Worm (Caenorhabditis elegans) whole organism, L4 larva: ENCODE results near the gene best-18.

Experiments
- F49E8.2 ChIP-seq: sonication (generic microtip); optimal IDR thresholded peaks from 2 replicates; lab custom pipeline; 2016; ENCODE audit warnings: missing compliant biosample characterization, mild to moderate bottlenecking, missing genetic modification characterization, borderline replicate concordance
- T20F7.1 ChIP-seq: fragments of 200-800 bp; sonication (Bioruptor generic); optimal IDR thresholded peaks from 2 replicates; lab custom pipeline; 2018; ENCODE audit warnings: mild to moderate bottlenecking, missing genetic modification characterization, missing compliant biosample characterization
- T26A8.4 ChIP-seq: fragments of 200-800 bp; sonication (Bioruptor generic); IDR thresholded peaks from 2 replicates; pipeline ENCODE4 v1.3.6; 2022; ENCODE audit warnings: missing genetic modification characterization, missing compliant biosample characterization
- Y105C5A.15 ChIP-seq: fragments of 200-800 bp; sonication (Bioruptor generic); IDR thresholded peaks from 2 replicates; pipeline ENCODE4 v1.3.6; 2022; ENCODE audit warnings: missing genetic modification characterization, missing compliant biosample characterization
- Y5F2A.4 ChIP-seq: fragments of 200-800 bp; sonication (Bioruptor generic); optimal IDR thresholded peaks from 2 replicates; lab custom pipeline; 2018; ENCODE audit warnings: mild to moderate bottlenecking, missing genetic modification characterization, missing compliant biosample characterization
- Y75B8A.6 ChIP-seq: fragments of 200-800 bp; sonication (Bioruptor generic); IDR thresholded peaks from 2 replicates; pipeline ENCODE4 v1.3.6; 2022; ENCODE audit warnings: missing genetic modification reagents, missing genetic modification characterization, missing compliant biosample characterization
- ZK337.2 ChIP-seq: fragments of 200-800 bp; sonication (Bioruptor generic); IDR thresholded peaks from 2 replicates; pipeline ENCODE4 v1.3.6; 2022; ENCODE audit warnings: missing genetic modification reagents, missing genetic modification characterization, missing compliant biosample characterization
- arid-1 ChIP-seq: fragments of 200-800 bp; sonication (Bioruptor generic); conservative IDR thresholded peaks from 2 replicates; pipeline ENCODE4 v1.3.6; 2022; ENCODE audit warnings: missing genetic modification reagents, missing genetic modification characterization, missing compliant biosample characterization
- ceh-44 ChIP-seq: fragments of 200-800 bp; sonication (Bioruptor generic); IDR thresholded peaks from 2 replicates; pipeline ENCODE4 v1.3.6; 2022; ENCODE audit warnings: missing genetic modification reagents, missing genetic modification characterization, missing compliant biosample characterization
- ceh-82 ChIP-seq: sonication (generic microtip); optimal IDR thresholded peaks from 2 replicates; lab custom pipeline; 2017; ENCODE audit warnings: missing biosample characterization, missing genetic modification characterization
- cey-2 ChIP-seq: sonication (generic microtip); optimal IDR thresholded peaks from 3 replicates; lab custom pipeline; 2017; ENCODE audit warnings: missing genetic modification characterization, mild to moderate bottlenecking, missing compliant biosample characterization, antibody characterized with exemption, borderline replicate concordance; ENCODE audit not compliant: insufficient read depth
- daf-16 ChIP-seq, 3 experiments: sonication (generic microtip); optimal IDR thresholded peaks; 2 replicates each; lab custom pipeline; 2016 to 2017; ENCODE audit warnings: missing genetic modification characterization in 3 of 3, missing genetic modification reagents in 3 of 3, mild to moderate bottlenecking in 2 of 3, missing compliant biosample characterization in 2 of 3, missing biosample characterization in 1 of 3, moderate library complexity in 1 of 3
- dmd-6 ChIP-seq: fragments of 200-800 bp; sonication (Bioruptor generic); IDR thresholded peaks from 2 replicates; pipeline ENCODE4 v1.3.6; 2022; ENCODE audit warnings: missing genetic modification reagents, missing genetic modification characterization, missing compliant biosample characterization
- dmd-8 ChIP-seq: fragments of 200-800 bp; sonication (Bioruptor generic); IDR thresholded peaks from 2 replicates; pipeline ENCODE4 v1.3.6; 2022; ENCODE audit warnings: missing genetic modification characterization, missing compliant biosample characterization
- duxl-1 ChIP-seq: sonication (generic microtip); optimal IDR thresholded peaks from 2 replicates; lab custom pipeline; 2016; ENCODE audit warnings: mild to moderate bottlenecking, missing genetic modification characterization, moderate library complexity, missing compliant biosample characterization; ENCODE audit not compliant: poor library complexity
- egl-27 ChIP-seq: sonication (generic microtip); optimal IDR thresholded peaks from 3 replicates; lab custom pipeline; 2017; ENCODE audit warnings: missing biosample characterization, missing genetic modification reagents, missing genetic modification characterization
- hif-1 ChIP-seq, 2 experiments: sonication (generic microtip); optimal IDR thresholded peaks; 2 replicates each; lab custom pipeline; 2016 to 2017; ENCODE audit warnings: missing compliant biosample characterization in 2 of 2, missing genetic modification characterization in 2 of 2, missing genetic modification reagents in 2 of 2, missing genotype in 2 of 2, mild to moderate bottlenecking in 1 of 2
- hlh-30 ChIP-seq: sonication (generic microtip); optimal IDR thresholded peaks from 2 replicates; lab custom pipeline; 2017; ENCODE audit warnings: antibody characterized with exemption, mild to moderate bottlenecking, missing genetic modification characterization, missing compliant biosample characterization; ENCODE audit not compliant: insufficient read depth
- lim-7 ChIP-seq: fragments of 200-800 bp; sonication (Bioruptor generic); IDR thresholded peaks from 2 replicates; pipeline ENCODE4 v1.3.6; 2022; ENCODE audit warnings: missing genetic modification characterization, missing compliant biosample characterization
- lin-1 ChIP-seq: fragments of 200-800 bp; sonication (Bioruptor generic); IDR thresholded peaks from 2 replicates; pipeline ENCODE4 v1.3.6; 2022; ENCODE audit warnings: missing genetic modification reagents, missing genetic modification characterization, missing compliant biosample characterization
- lin-15B ChIP-seq: fragments of 150-350 bp; sonication (generic microtip); optimal IDR thresholded peaks from 3 replicates; lab custom pipeline; 2014; ENCODE audit warnings: missing biosample characterization, missing genetic modification characterization
- lin-38 ChIP-seq: fragments of 200-800 bp; sonication (Bioruptor generic); IDR thresholded peaks from 2 replicates; pipeline ENCODE4 v1.3.6; 2022; ENCODE audit warnings: missing genetic modification reagents, missing genetic modification characterization, missing compliant biosample characterization
- lin-39 ChIP-seq: fragments of 150-350 bp; optimal IDR thresholded peaks from 2 replicates; lab custom pipeline; 2014; ENCODE audit warnings: missing biosample characterization, missing genetic modification reagents, missing genetic modification characterization
- madf-5 ChIP-seq, 2 experiments: fragments of 200-800 bp; sonication (Bioruptor generic); IDR thresholded peaks; 2 replicates each; pipeline ENCODE4 v1.3.6; 2022; ENCODE audit warnings: missing compliant biosample characterization in 2 of 2, missing genetic modification characterization in 2 of 2
- mdl-1 ChIP-seq, 2 experiments: fragments of 150-350 bp in 1 of 2; sonication (generic microtip) in 1 of 2; optimal IDR thresholded peaks; 2 replicates each; lab custom pipeline; 2014 to 2017; ENCODE audit warnings: missing biosample characterization in 2 of 2, missing genetic modification characterization in 2 of 2
- mdt-29 ChIP-seq: fragments of 200-800 bp; sonication (Bioruptor generic); IDR thresholded peaks from 2 replicates; pipeline ENCODE4 v1.3.6; 2022; ENCODE audit warnings: missing genetic modification reagents, missing genetic modification characterization, missing compliant biosample characterization
- mxl-2 ChIP-seq: fragments of 200-800 bp; sonication (Bioruptor generic); conservative IDR thresholded peaks from 2 replicates; pipeline ENCODE4 v1.3.6; 2022; ENCODE audit warnings: missing genetic modification reagents, missing genetic modification characterization, missing compliant biosample characterization
- mxl-3 ChIP-seq: fragments of 200-800 bp; sonication (Bioruptor generic); optimal IDR thresholded peaks from 2 replicates; lab custom pipeline; 2018; ENCODE audit warnings: mild to moderate bottlenecking, missing genetic modification characterization, missing compliant biosample characterization
- nhr-102 ChIP-seq: sonication (generic microtip); optimal IDR thresholded peaks from 2 replicates; lab custom pipeline; 2016; ENCODE audit warnings: mild to moderate bottlenecking, missing genetic modification characterization, moderate library complexity, missing compliant biosample characterization
- nhr-11 ChIP-seq: fragments of 150-350 bp; optimal IDR thresholded peaks from 2 replicates; lab custom pipeline; 2014; ENCODE audit warnings: missing biosample characterization, missing genetic modification characterization
- nhr-111 ChIP-seq: fragments of 200-800 bp; sonication (Bioruptor generic); optimal IDR thresholded peaks from 2 replicates; lab custom pipeline; 2018; ENCODE audit warnings: mild to moderate bottlenecking, missing genetic modification characterization, missing compliant biosample characterization
- nhr-237 ChIP-seq: sonication (generic microtip); optimal IDR thresholded peaks from 2 replicates; lab custom pipeline; 2017; ENCODE audit warnings: missing biosample characterization, missing genetic modification characterization
- nhr-48 ChIP-seq: sonication (generic microtip); optimal IDR thresholded peaks from 2 replicates; lab custom pipeline; 2016; ENCODE audit warnings: mild to moderate bottlenecking, missing genetic modification characterization, missing compliant biosample characterization
- nhr-6 ChIP-seq: fragments of 150-350 bp; optimal IDR thresholded peaks from 2 replicates; lab custom pipeline; 2014; ENCODE audit warnings: missing biosample characterization, missing genetic modification characterization
- nhr-76 ChIP-seq: fragments of 150-350 bp; optimal IDR thresholded peaks from 2 replicates; lab custom pipeline; 2014; ENCODE audit warnings: missing biosample characterization, missing genetic modification characterization
- nhr-77 ChIP-seq: fragments of 150-350 bp; optimal IDR thresholded peaks from 2 replicates; lab custom pipeline; 2014; ENCODE audit warnings: missing biosample characterization, missing genetic modification characterization
- pqm-1 ChIP-seq: sonication (generic microtip); optimal IDR thresholded peaks from 2 replicates; lab custom pipeline; 2017; ENCODE audit warnings: missing biosample characterization, missing genetic modification characterization
- rbr-2 ChIP-seq: sonication (generic microtip); optimal IDR thresholded peaks from 2 replicates; lab custom pipeline; 2016; ENCODE audit warnings: missing genotype, missing genetic modification characterization, missing compliant biosample characterization
- sdz-12 ChIP-seq: fragments of 200-800 bp; sonication (Bioruptor generic); optimal IDR thresholded peaks from 2 replicates; lab custom pipeline; 2018; ENCODE audit warnings: mild to moderate bottlenecking, missing genetic modification characterization, missing compliant biosample characterization
- set-16 ChIP-seq: fragments of 200-800 bp; sonication (Bioruptor generic); IDR thresholded peaks from 2 replicates; pipeline ENCODE4 v1.3.6; 2022; ENCODE audit warnings: missing genetic modification reagents, missing genetic modification characterization, missing compliant biosample characterization
- skn-1 ChIP-seq: fragments of 150-350 bp; optimal IDR thresholded peaks from 2 replicates; lab custom pipeline; 2014; ENCODE audit warnings: missing biosample characterization, missing genetic modification characterization
- snpc-1.2 ChIP-seq: fragments of 200-800 bp; sonication (Bioruptor generic); IDR thresholded peaks from 2 replicates; pipeline ENCODE4 v1.3.6; 2022; ENCODE audit warnings: missing genetic modification reagents, missing genetic modification characterization, missing compliant biosample characterization
- tra-1 ChIP-seq: fragments of 200-800 bp; sonication (Bioruptor generic); IDR thresholded peaks from 2 replicates; pipeline ENCODE4 v1.3.6; 2022; ENCODE audit warnings: missing genetic modification reagents, missing genetic modification characterization, missing compliant biosample characterization
- unc-39 ChIP-seq: sonication (generic microtip); optimal IDR thresholded peaks from 2 replicates; lab custom pipeline; 2017; ENCODE audit warnings: missing biosample characterization, missing genetic modification characterization
- unc-62 ChIP-seq, 3 experiments: fragments of 150-350 bp in 1 of 3; sonication (generic microtip); optimal IDR thresholded peaks in 2 of 3; peaks in 1 of 3; 1 replicate in 1 of 3; 2 replicates in 2 of 3; lab custom pipeline; 2014 to 2017; ENCODE audit warnings: missing biosample characterization in 3 of 3, missing genetic modification characterization in 3 of 3, missing genetic modification reagents in 3 of 3, missing genotype in 1 of 3
- vab-7 ChIP-seq: fragments of 200-800 bp; sonication (Bioruptor generic); IDR thresholded peaks from 2 replicates; pipeline ENCODE4 v1.3.6; 2022; ENCODE audit warnings: missing genetic modification reagents, missing genetic modification characterization, missing compliant biosample characterization
- zfp-3 ChIP-seq: fragments of 200-800 bp; sonication (Bioruptor generic); conservative IDR thresholded peaks from 2 replicates; pipeline ENCODE4 v1.3.6; 2022; ENCODE audit warnings: missing genetic modification reagents, missing genetic modification characterization, missing compliant biosample characterization
- zip-11 ChIP-seq: fragments of 200-800 bp; sonication (Bioruptor generic); IDR thresholded peaks from 2 replicates; pipeline ENCODE4 v1.3.6; 2022; ENCODE audit warnings: missing genetic modification characterization, missing compliant biosample characterization
- zip-2 ChIP-seq: fragments of 150-350 bp; optimal IDR thresholded peaks from 2 replicates; lab custom pipeline; 2014; ENCODE audit warnings: missing biosample characterization, missing genetic modification characterization
- ztf-11 ChIP-seq: fragments of 150-350 bp; optimal IDR thresholded peaks from 2 replicates; lab custom pipeline; 2014; ENCODE audit warnings: missing biosample characterization, missing genetic modification characterization
- ztf-7 ChIP-seq: fragments of 150-350 bp; optimal IDR thresholded peaks from 2 replicates; lab custom pipeline; 2014; ENCODE audit warnings: missing biosample characterization, missing genetic modification characterization

best-18 gene

ce11 chrIII:10218587-10218986 is 6.4 kb downstream of the best-18 start, which contains the start of the genes rde-4 and cox-14 (continued):
- peak in 1 of 2 experiments; percentile 17 for TF ChIP-seq mdl-1 (tag; optimal IDR thresholded peaks at IDR 0.05; lab: Kevin White, UChicago)
- no peak for TF ChIP-seq ceh-82 (tag; lab: Kevin White, UChicago)
- no peak for TF ChIP-seq lim-7 (GFP tag; lab: Robert Waterston, UW)
- TF ChIP-seq Y75B8A.6 (GFP tag; lab: Robert Waterston, UW): no peak
- TF ChIP-seq nhr-237 (tag; lab: Kevin White, UChicago): no peak
- no peak for TF ChIP-seq dmd-8 (GFP tag; lab: Robert Waterston, UW)
- TF ChIP-seq unc-62 (GFP tag; optimal IDR thresholded peaks at IDR 0.05 in 1 of 2; lab: Kevin White, UChicago): no peak
- TF ChIP-seq unc-62 (tag; optimal IDR thresholded peaks at IDR 0.05; lab: Kevin White, UChicago): no peak
- no peak for TF ChIP-seq snpc-1.2 (GFP tag; lab: Robert Waterston, UW)
- TF ChIP-seq unc-39 (tag; lab: Kevin White, UChicago): no peak
- no peak for TF ChIP-seq ztf-11
- peak; percentile 66 for TF ChIP-seq nhr-77
- no peak for TF ChIP-seq madf-5 (GFP tag; IDR thresholded peaks at IDR 0.05; lab: Robert Waterston, UW)
- no peak for TF ChIP-seq dmd-6 (GFP tag; lab: Robert Waterston, UW)
- no peak for TF ChIP-seq T26A8.4 (GFP tag; lab: Robert Waterston, UW)
- TF ChIP-seq cey-2 (tag; lab: Kevin White, UChicago): no peak
- no peak for TF ChIP-seq set-16 (GFP tag; lab: Robert Waterston, UW)
- TF ChIP-seq mxl-2 (GFP tag; lab: Robert Waterston, UW): no peak
- TF ChIP-seq zip-11: no peak
- no peak for TF ChIP-seq pqm-1 (tag; lab: Kevin White, UChicago)
- no peak for TF ChIP-seq daf-16 (GFP tag; optimal IDR thresholded peaks at IDR 0.05; lab: Kevin White, UChicago)
- peak; percentile 78 for TF ChIP-seq daf-16 (tag; optimal IDR thresholded peaks at IDR 0.05; lab: Kevin White, UChicago)
- no peak for TF ChIP-seq mdt-29
- TF ChIP-seq ztf-7 (tag; lab: Kevin White, UChicago): peak; percentile 73
- no peak for TF ChIP-seq ceh-44
- no peak for TF ChIP-seq zfp-3 (GFP tag; lab: Robert Waterston, UW)
- TF ChIP-seq arid-1 (GFP tag; lab: Robert Waterston, UW): no peak
- TF ChIP-seq duxl-1 (tag; lab: Kevin White, UChicago): no peak
- TF ChIP-seq hlh-30: peak; percentile 88
- no peak for TF ChIP-seq nhr-111 (GFP tag; lab: Kevin White, UChicago)
- no peak for TF ChIP-seq ZK337.2 (GFP tag; lab: Robert Waterston, UW)
- TF ChIP-seq nhr-48: no peak
- no peak for TF ChIP-seq nhr-11 (tag; lab: Kevin White, UChicago)
- peak; percentile 34 for TF ChIP-seq nhr-102 (tag; lab: Kevin White, UChicago)
- no peak for TF ChIP-seq F49E8.2 (tag; lab: Kevin White, UChicago)
- no peak for TF ChIP-seq sdz-12
- TF ChIP-seq nhr-76 (tag; lab: Kevin White, UChicago): no peak
- TF ChIP-seq rbr-2 (tag; lab: Kevin White, UChicago): peak; percentile 73
- no peak for TF ChIP-seq mxl-3
- no peak for TF ChIP-seq lin-39 (tag; lab: Kevin White, UChicago)
- TF ChIP-seq zip-2: no peak
- TF ChIP-seq tra-1 (GFP tag; lab: Robert Waterston, UW): no peak
- TF ChIP-seq lin-1: no peak
- TF ChIP-seq T20F7.1 (GFP tag; lab: Kevin White, UChicago): no peak
- peak; percentile 84 for TF ChIP-seq nhr-6 (tag; lab: Kevin White, UChicago)
- TF ChIP-seq lin-15B: no peak
- no peak for TF ChIP-seq hif-1 (tag; optimal IDR thresholded peaks at IDR 0.05; lab: Kevin White, UChicago)
- TF ChIP-seq lin-38 (GFP tag; lab: Robert Waterston, UW): no peak
- TF ChIP-seq skn-1 (tag; lab: Kevin White, UChicago): no peak
- TF ChIP-seq Y105C5A.15 (GFP tag; lab: Robert Waterston, UW): no peak
- no peak for TF ChIP-seq Y5F2A.4
- TF ChIP-seq vab-7 (GFP tag; lab: Robert Waterston, UW): no peak
- TF ChIP-seq egl-27 (tag; lab: Kevin White, UChicago): peak; percentile 9
